Worm (Caenorhabditis elegans): Measurements from ENCODE around the gene Y113G7C.1.
A peak's percentile ranks its signal among the peaks of the same experiment; 100 is the strongest.

The Y113G7C.1 gene

DNA sequence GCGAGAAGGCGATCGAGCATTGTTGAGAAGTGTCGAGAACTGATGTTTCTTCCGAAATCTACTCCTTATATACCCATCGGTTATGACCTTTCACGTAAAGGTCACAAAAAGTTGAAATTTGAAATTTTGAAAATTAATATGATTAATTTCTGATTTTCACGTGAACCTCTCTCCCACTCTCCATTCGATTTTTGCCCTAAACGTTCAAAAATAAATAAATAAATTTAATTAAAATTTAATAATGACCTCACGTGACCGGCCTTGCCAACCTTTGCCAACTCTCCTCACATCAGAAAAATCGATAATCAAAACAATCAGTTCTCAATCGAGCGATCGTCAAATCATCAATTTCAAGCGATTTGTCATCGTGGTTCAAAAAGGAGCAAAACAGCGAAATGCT is at the start of gene Y113G7C.1:
Gene Y113G7C.1 (plus strand): TSS at position 301 of the 400 bp plus-strand sequence.
- TF ChIP-seq lsy-2 (tag; optimal IDR thresholded peaks at IDR 0.05) (no peak), dsc-1 (tag; optimal IDR thresholded peaks at IDR 0.05) (no peak), grh-1 (GFP tag; IDR thresholded peaks at IDR 0.05) (no peak), blmp-1 (tag; optimal IDR thresholded peaks at IDR 0.05) (no peak), sptf-1 (tag; optimal IDR thresholded peaks at IDR 0.05) (no peak), lir-3 (tag; optimal IDR thresholded peaks at IDR 0.05; ENCODE audit: poor library complexity) (no peak), fkh-4 (tag; optimal IDR thresholded peaks at IDR 0.05; ENCODE audit: borderline replicate concordance) (no peak), lin-14 (GFP tag; optimal IDR thresholded peaks at IDR 0.05) (no peak), mep-1 (tag; optimal IDR thresholded peaks at IDR 0.05) (no peak), isw-1 (GFP tag; IDR thresholded peaks at IDR 0.05) (no peak)

DNA sequence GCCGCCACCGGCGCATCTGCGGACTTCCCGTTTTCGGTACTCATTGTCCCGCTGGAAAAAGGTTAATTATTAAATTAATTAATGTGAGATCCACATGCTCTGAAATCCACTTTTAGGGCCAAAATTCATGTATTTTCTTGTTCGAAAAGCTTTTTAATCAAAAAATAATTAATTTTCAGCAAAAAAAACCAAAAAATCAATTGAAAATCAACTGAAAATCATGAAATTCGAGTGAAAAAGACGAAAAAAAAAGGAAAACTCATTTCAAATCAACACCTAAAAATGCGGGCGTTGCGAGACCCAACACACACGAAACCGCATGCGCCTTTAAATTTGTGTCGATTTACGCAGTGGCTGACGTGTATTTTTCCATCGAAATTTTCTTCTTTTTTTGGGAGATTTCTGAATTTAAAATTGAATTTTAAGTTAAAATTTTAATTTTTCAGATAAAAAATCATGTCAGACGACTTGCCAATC is 47.8 kb upstream of the Y113G7C.1 start, which contains the start of the genes prmt-1 and cdkr-3:
Gene prmt-1 (minus strand): TSS at position 51 of the 477 bp plus-strand sequence.
Gene cdkr-3 (plus strand): TSS at position 447 of the 477 bp plus-strand sequence.
- TF ChIP-seq ceh-88 (GFP tag; IDR thresholded peaks at IDR 0.05) = no peak
- no peak for TF ChIP-seq nhr-11 (tag; optimal IDR thresholded peaks at IDR 0.05)
- peak; percentile 55 to 79 for TF ChIP-seq lin-35 (GFP tag; optimal IDR thresholded peaks at IDR 0.05)
- TF ChIP-seq xbp-1 (tag; optimal IDR thresholded peaks at IDR 0.05) = peak; percentile 84
- no peak for TF ChIP-seq alr-1 (tag; optimal IDR thresholded peaks at IDR 0.05; ENCODE audit: borderline replicate concordance)
- TF ChIP-seq lir-3 (tag; optimal IDR thresholded peaks at IDR 0.05; ENCODE audit: poor library complexity) = no peak
- no peak for TF ChIP-seq dsc-1 (tag; optimal IDR thresholded peaks at IDR 0.05)
- TF ChIP-seq C04F5.9 (tag; optimal IDR thresholded peaks at IDR 0.05) = no peak
- peak; percentile 32 for TF ChIP-seq F16B12.6 (tag; optimal IDR thresholded peaks at IDR 0.05)
- TF ChIP-seq ets-5 (GFP tag; IDR thresholded peaks at IDR 0.05) = no peak
- no peak for TF ChIP-seq mab-9 (GFP tag; IDR thresholded peaks at IDR 0.05)
- no peak for TF ChIP-seq fkh-4 (tag; optimal IDR thresholded peaks at IDR 0.05; ENCODE audit: borderline replicate concordance)
- TF ChIP-seq sptf-1 (tag; optimal IDR thresholded peaks at IDR 0.05) = no peak
- no peak for TF ChIP-seq sox-4 (tag; optimal IDR thresholded peaks at IDR 0.05)
- TF ChIP-seq nhr-19 (GFP tag; conservative IDR thresholded peaks at IDR 0.05) = no peak
- peak; percentile 9 for TF ChIP-seq tbx-2 (tag; optimal IDR thresholded peaks at IDR 0.05)
- TF ChIP-seq pqm-1 (tag; optimal IDR thresholded peaks at IDR 0.05) = no peak
- peak; percentile 46 for TF ChIP-seq mep-1 (tag; optimal IDR thresholded peaks at IDR 0.05)
- TF ChIP-seq jun-1 (tag; optimal IDR thresholded peaks at IDR 0.05) = no peak
- no peak for TF ChIP-seq nhr-12 (tag; optimal IDR thresholded peaks at IDR 0.05)
- peak; percentile 13 to 59 (median 52) for TF ChIP-seq ceh-82 (tag; optimal IDR thresholded peaks at IDR 0.05)
- no peak for TF ChIP-seq ces-1 (GFP tag; optimal IDR thresholded peaks at IDR 0.05)
- no peak for TF ChIP-seq zag-1 (tag; optimal IDR thresholded peaks at IDR 0.05)
- no peak for TF ChIP-seq hlh-4 (tag; optimal IDR thresholded peaks at IDR 0.05)
- TF ChIP-seq nhr-77 (tag; optimal IDR thresholded peaks at IDR 0.05) = no peak
- TF ChIP-seq ceh-8 (GFP tag; optimal IDR thresholded peaks at IDR 0.05) = no peak
- peak; percentile 45 to 74 (median 62) for TF ChIP-seq dpl-1 (GFP tag; optimal IDR thresholded peaks at IDR 0.05)
- TF ChIP-seq snu-23 (GFP tag; optimal IDR thresholded peaks at IDR 0.05) = peak; percentile 60
- peak; percentile 10; the same call in 1 of the 2 replicates for TF ChIP-seq isw-1 (GFP tag; IDR thresholded peaks at IDR 0.05)
- no peak for TF ChIP-seq unc-86 (tag; optimal IDR thresholded peaks at IDR 0.05)
- TF ChIP-seq snpc-4 (tag; optimal IDR thresholded peaks at IDR 0.05) = peak; percentile 4
- no peak for TF ChIP-seq nhr-90 (tag; optimal IDR thresholded peaks at IDR 0.05; ENCODE audit: poor library complexity)
- peak; percentile 41 for TF ChIP-seq nhr-47 (tag; optimal IDR thresholded peaks at IDR 0.05)
- peak; percentile 17 for TF ChIP-seq lin-13 (GFP tag; optimal IDR thresholded peaks at IDR 0.05)
- TF ChIP-seq unc-30 (tag; optimal IDR thresholded peaks at IDR 0.05) = no peak
- TF ChIP-seq swsn-7 (tag; optimal IDR thresholded peaks at IDR 0.05) = peak; percentile 30
- TF ChIP-seq vab-15 (tag; optimal IDR thresholded peaks at IDR 0.05) = no peak
- no peak for TF ChIP-seq fkh-10 (GFP tag; optimal IDR thresholded peaks at IDR 0.05)
- TF ChIP-seq ama-1 (optimal IDR thresholded peaks at IDR 0.05) = no peak
- TF ChIP-seq fkh-8 (tag; optimal IDR thresholded peaks at IDR 0.05) = no peak
- no peak for TF ChIP-seq aha-1 (tag; optimal IDR thresholded peaks at IDR 0.05)
- no peak for TF ChIP-seq aly-2 (tag; optimal IDR thresholded peaks at IDR 0.05)
- no peak for TF ChIP-seq pax-3 (tag; optimal IDR thresholded peaks at IDR 0.05)
- no peak for TF ChIP-seq lin-15B (tag; optimal IDR thresholded peaks at IDR 0.05)
- TF ChIP-seq egl-27 (tag; optimal IDR thresholded peaks at IDR 0.05) = no peak
- TF ChIP-seq irx-1 (tag; optimal IDR thresholded peaks at IDR 0.05) = no peak
- no peak for TF ChIP-seq efl-3 (GFP tag; optimal IDR thresholded peaks at IDR 0.05)

Measured in whole organism, L1 larva.